Worm (Caenorhabditis elegans) whole organism, young adult: ENCODE measurements around the gene Y4C6B.3.

Experiments
- B0035.1 ChIP-seq: sonication (generic microtip); optimal IDR thresholded peaks from 2 replicates; lab custom pipeline; 2016; ENCODE audit warnings: missing genetic modification characterization, mild to moderate bottlenecking, missing compliant biosample characterization, missing genotype, missing genetic modification reagents
- C06A6.2 ChIP-seq: fragments of 200-800 bp; sonication (Bioruptor generic); conservative IDR thresholded peaks from 2 replicates; pipeline ENCODE4 v1.3.6; 2022; ENCODE audit warnings: missing genetic modification characterization, missing compliant biosample characterization
- F23B12.7 ChIP-seq: sonication (generic microtip); optimal IDR thresholded peaks from 2 replicates; lab custom pipeline; 2017; ENCODE audit warnings: missing genetic modification characterization, mild to moderate bottlenecking, missing compliant biosample characterization, antibody characterized with exemption, moderate library complexity; ENCODE audit not compliant: insufficient read depth
- F39B2.1 ChIP-seq: fragments of 200-800 bp; sonication (Bioruptor generic); IDR thresholded peaks from 2 replicates; pipeline ENCODE4 v1.3.6; 2022; ENCODE audit warnings: missing genetic modification reagents, missing genetic modification characterization, missing compliant biosample characterization
- F55B11.4 ChIP-seq: sonication (generic microtip); optimal IDR thresholded peaks from 2 replicates; lab custom pipeline; 2016; ENCODE audit warnings: missing compliant biosample characterization, missing genetic modification characterization, borderline replicate concordance; ENCODE audit not compliant: insufficient read depth
- F57A8.1 ChIP-seq: fragments of 200-800 bp; sonication (Bioruptor generic); optimal IDR thresholded peaks from 2 replicates; lab custom pipeline; 2018; ENCODE audit warnings: mild to moderate bottlenecking, missing genetic modification characterization, moderate library complexity, missing compliant biosample characterization
- K11D2.4 ChIP-seq: fragments of 200-800 bp; sonication (Bioruptor generic); IDR thresholded peaks from 2 replicates; pipeline ENCODE4 v1.3.6; 2022; ENCODE audit warnings: missing genetic modification reagents, missing genetic modification characterization, missing compliant biosample characterization
- Y56A3A.18 ChIP-seq: fragments of 200-800 bp; sonication (Bioruptor generic); IDR thresholded peaks from 2 replicates; pipeline ENCODE4 v1.3.6; 2022; ENCODE audit warnings: missing genetic modification reagents, missing genetic modification characterization, missing compliant biosample characterization
- ZK185.1 ChIP-seq: sonication (generic microtip); optimal IDR thresholded peaks from 2 replicates; lab custom pipeline; 2016; ENCODE audit warnings: mild to moderate bottlenecking, missing genetic modification characterization, missing compliant biosample characterization; ENCODE audit not compliant: poor library complexity, severe bottlenecking
- attf-3 ChIP-seq: fragments of 200-800 bp; sonication (Bioruptor generic); conservative IDR thresholded peaks from 2 replicates; pipeline ENCODE4 v1.3.6; 2022; ENCODE audit warnings: missing genetic modification reagents, missing genetic modification characterization, missing compliant biosample characterization
- attf-6 ChIP-seq: fragments of 200-800 bp; sonication (Bioruptor generic); IDR thresholded peaks from 2 replicates; pipeline ENCODE4 v1.3.6; 2022; ENCODE audit warnings: missing genetic modification reagents, missing genetic modification characterization, missing compliant biosample characterization
- cebp-1 ChIP-seq, 2 experiments: fragments of 200-800 bp in 1 of 2; sonication (Bioruptor generic) in 1 of 2; sonication (generic microtip) in 1 of 2; IDR thresholded peaks in 1 of 2; optimal IDR thresholded peaks in 1 of 2; 2 replicates each; pipeline versions ENCODE4 v1.3.6 to Lab custom; 2017 to 2022; ENCODE audit warnings: missing compliant biosample characterization in 2 of 2, missing genetic modification characterization in 2 of 2, mild to moderate bottlenecking in 1 of 2, missing genetic modification reagents in 1 of 2, moderate library complexity in 1 of 2
- ceh-40 ChIP-seq: fragments of 200-800 bp; sonication (Bioruptor generic); IDR thresholded peaks from 2 replicates; pipeline ENCODE4 v1.3.6; 2022; ENCODE audit warnings: missing genetic modification characterization, missing compliant biosample characterization
- ceh-91 ChIP-seq: fragments of 200-800 bp; sonication (Bioruptor generic); IDR thresholded peaks from 2 replicates; pipeline ENCODE4 v1.3.6; 2022; ENCODE audit warnings: missing genetic modification reagents, missing genetic modification characterization, missing compliant biosample characterization
- dox-1 ChIP-seq: fragments of 200-800 bp; sonication (Bioruptor generic); IDR thresholded peaks from 2 replicates; pipeline ENCODE4 v1.3.6; 2022; ENCODE audit warnings: missing genetic modification reagents, missing genetic modification characterization, missing compliant biosample characterization
- dpff-1 ChIP-seq: sonication (generic microtip); optimal IDR thresholded peaks from 2 replicates; lab custom pipeline; 2017; ENCODE audit warnings: mild to moderate bottlenecking, missing genetic modification characterization, missing compliant biosample characterization
- efl-1 ChIP-seq: fragments of 150-350 bp; optimal IDR thresholded peaks from 2 replicates; lab custom pipeline; 2014; ENCODE audit warnings: missing biosample characterization, missing genetic modification reagents, missing genetic modification characterization
- egrh-3 ChIP-seq: fragments of 200-800 bp; sonication (Bioruptor generic); IDR thresholded peaks from 2 replicates; pipeline ENCODE4 v1.3.6; 2022; ENCODE audit warnings: missing genetic modification reagents, missing genetic modification characterization, missing compliant biosample characterization
- ets-4 ChIP-seq: fragments of 200-800 bp; sonication (Bioruptor generic); optimal IDR thresholded peaks from 2 replicates; lab custom pipeline; 2018; ENCODE audit warnings: mild to moderate bottlenecking, missing genetic modification characterization, missing compliant biosample characterization
- him-1 ChIP-seq: sonication (generic microtip); optimal IDR thresholded peaks from 2 replicates; lab custom pipeline; 2016; ENCODE audit warnings: missing genotype, missing genetic modification reagents, missing genetic modification characterization, missing compliant biosample characterization
- lag-1 ChIP-seq: fragments of 200-800 bp; sonication (Bioruptor generic); IDR thresholded peaks from 2 replicates; pipeline ENCODE4 v1.3.6; 2022; ENCODE audit warnings: missing genetic modification reagents, missing genetic modification characterization, missing compliant biosample characterization
- let-607 ChIP-seq, 2 experiments: fragments of 200-800 bp in 1 of 2; sonication (Bioruptor generic) in 1 of 2; sonication (generic microtip) in 1 of 2; optimal IDR thresholded peaks; 2 replicates each; lab custom pipeline; 2016 to 2018; ENCODE audit warnings: mild to moderate bottlenecking in 2 of 2, missing compliant biosample characterization in 2 of 2, missing genetic modification characterization in 2 of 2, moderate library complexity in 2 of 2, missing genotype in 1 of 2
- lin-40 ChIP-seq: sonication (generic microtip); optimal IDR thresholded peaks from 2 replicates; lab custom pipeline; 2016; ENCODE audit warnings: missing genetic modification characterization, mild to moderate bottlenecking, missing compliant biosample characterization, missing genotype, missing genetic modification reagents
- lsy-27 ChIP-seq: sonication (generic microtip); optimal IDR thresholded peaks from 2 replicates; lab custom pipeline; 2017; ENCODE audit warnings: missing genetic modification characterization, mild to moderate bottlenecking, missing compliant biosample characterization, antibody characterized with exemption, missing genotype, borderline replicate concordance; ENCODE audit not compliant: insufficient read depth
- mxl-1 ChIP-seq: sonication (generic microtip); optimal IDR thresholded peaks from 2 replicates; lab custom pipeline; 2016; ENCODE audit warnings: missing genetic modification characterization, missing compliant biosample characterization
- nfyb-1 ChIP-seq: fragments of 200-800 bp; sonication (Bioruptor generic); IDR thresholded peaks from 2 replicates; pipeline ENCODE4 v1.3.6; 2022; ENCODE audit warnings: missing genetic modification reagents, missing genetic modification characterization, missing compliant biosample characterization
- nhr-179 ChIP-seq: sonication (generic microtip); optimal IDR thresholded peaks from 2 replicates; lab custom pipeline; 2016; ENCODE audit warnings: mild to moderate bottlenecking, missing genetic modification characterization, missing compliant biosample characterization
- nhr-80 ChIP-seq: sonication (generic microtip); optimal IDR thresholded peaks from 2 replicates; lab custom pipeline; 2016; ENCODE audit warnings: missing genetic modification characterization, missing compliant biosample characterization
- nhr-90 ChIP-seq: sonication (generic microtip); optimal IDR thresholded peaks from 2 replicates; lab custom pipeline; 2016; ENCODE audit warnings: missing genotype, mild to moderate bottlenecking, missing genetic modification characterization, missing compliant biosample characterization
- rcor-1 ChIP-seq: fragments of 200-800 bp; sonication (Bioruptor generic); IDR thresholded peaks from 2 replicates; pipeline ENCODE4 v1.3.6; 2022; ENCODE audit warnings: missing genetic modification reagents, missing genetic modification characterization, missing compliant biosample characterization
- rec-8 ChIP-seq, 2 experiments: sonication (generic microtip); optimal IDR thresholded peaks; 2 replicates each; lab custom pipeline; 2016; ENCODE audit warnings: mild to moderate bottlenecking in 2 of 2, missing genetic modification characterization in 2 of 2, missing genetic modification reagents in 2 of 2, missing genotype in 2 of 2, missing biosample characterization in 1 of 2, missing compliant biosample characterization in 1 of 2, moderate library complexity in 1 of 2
- repo-1 ChIP-seq: sonication (generic microtip); optimal IDR thresholded peaks from 2 replicates; lab custom pipeline; 2017; ENCODE audit warnings: mild to moderate bottlenecking, missing genetic modification characterization, missing compliant biosample characterization
- rpc-1 ChIP-seq, 2 experiments: fragments of 150-350 bp in 1 of 2; sonication (generic microtip) in 1 of 2; optimal IDR thresholded peaks; 2 replicates each; lab custom pipeline; 2014 to 2018; ENCODE audit warnings: missing biosample characterization in 1 of 2, missing genetic modification characterization in 1 of 2, missing genetic modification reagents in 1 of 2, missing genotype in 1 of 2
- sea-2 ChIP-seq: fragments of 200-800 bp; sonication (Bioruptor generic); IDR thresholded peaks from 2 replicates; pipeline ENCODE4 v1.3.6; 2022; ENCODE audit warnings: missing genetic modification characterization, missing compliant biosample characterization
- snpc-1.1 ChIP-seq: sonication (generic microtip); optimal IDR thresholded peaks from 2 replicates; lab custom pipeline; 2017; ENCODE audit warnings: missing genetic modification characterization, mild to moderate bottlenecking, missing compliant biosample characterization, antibody characterized with exemption, moderate library complexity, missing genotype, missing genetic modification reagents; ENCODE audit not compliant: insufficient read depth
- snpc-1.3 ChIP-seq: sonication (generic microtip); optimal IDR thresholded peaks from 2 replicates; lab custom pipeline; 2017; ENCODE audit warnings: missing genetic modification characterization, mild to moderate bottlenecking, missing compliant biosample characterization, antibody characterized with exemption, moderate library complexity, missing genotype, missing genetic modification reagents; ENCODE audit not compliant: insufficient read depth
- snpc-3.4 ChIP-seq: sonication (generic microtip); optimal IDR thresholded peaks from 2 replicates; lab custom pipeline; 2017; ENCODE audit warnings: missing genetic modification characterization, mild to moderate bottlenecking, missing compliant biosample characterization, antibody characterized with exemption, moderate library complexity, missing genotype, missing genetic modification reagents
- tbp1 ChIP-seq: fragments of 200-800 bp; sonication (Bioruptor generic); optimal IDR thresholded peaks from 2 replicates; lab custom pipeline; 2018; ENCODE audit warnings: mild to moderate bottlenecking, missing genetic modification characterization, missing compliant biosample characterization
- tlf-1 ChIP-seq: fragments of 200-800 bp; sonication (Bioruptor generic); optimal IDR thresholded peaks from 2 replicates; lab custom pipeline; 2018; ENCODE audit warnings: mild to moderate bottlenecking, missing genetic modification characterization, missing compliant biosample characterization
- unc-130 ChIP-seq: sonication (generic microtip); optimal IDR thresholded peaks from 2 replicates; lab custom pipeline; 2016; ENCODE audit warnings: missing genetic modification reagents, missing genetic modification characterization, missing compliant biosample characterization
- unc-62 ChIP-seq: fragments of 150-350 bp; optimal IDR thresholded peaks from 2 replicates; lab custom pipeline; 2014; ENCODE audit warnings: missing biosample characterization, missing genetic modification reagents, missing genetic modification characterization
- zfh-2 ChIP-seq: fragments of 200-800 bp; sonication (Bioruptor generic); conservative IDR thresholded peaks from 2 replicates; pipeline ENCODE4 v1.3.6; 2022; ENCODE audit warnings: missing genetic modification reagents, missing genetic modification characterization, missing compliant biosample characterization
- ztf-25 ChIP-seq: fragments of 200-800 bp; sonication (Bioruptor generic); IDR thresholded peaks from 2 replicates; pipeline ENCODE4 v1.3.6; 2022; ENCODE audit warnings: missing genetic modification reagents, missing genetic modification characterization, missing compliant biosample characterization
- ztf-26 ChIP-seq: sonication (generic microtip); optimal IDR thresholded peaks from 2 replicates; lab custom pipeline; 2017; ENCODE audit warnings: missing genetic modification characterization, missing compliant biosample characterization
- ztf-28 ChIP-seq: fragments of 200-800 bp; sonication (Bioruptor generic); IDR thresholded peaks from 2 replicates; pipeline ENCODE4 v1.3.6; 2022; ENCODE audit warnings: missing genetic modification reagents, missing genetic modification characterization, missing compliant biosample characterization
- ztf-3 ChIP-seq: fragments of 200-800 bp; sonication (Bioruptor generic); optimal IDR thresholded peaks from 2 replicates; lab custom pipeline; 2018; ENCODE audit warnings: mild to moderate bottlenecking, missing genetic modification characterization, missing compliant biosample characterization

Gene Y4C6B.3

ce11 chrIV:5334518-5334917 lies 2.2 kb downstream of the Y4C6B.3 start (continued):
- no peak for TF ChIP-seq ceh-40 (GFP tag; lab: Robert Waterston, UW)
- no peak for TF ChIP-seq B0035.1 (tag; lab: Kevin White, UChicago)
- TF ChIP-seq F55B11.4 (tag; lab: Kevin White, UChicago) = no peak
- TF ChIP-seq tbp1 = peak; percentile 96
- peak; percentile 78 for TF ChIP-seq rpc-1 (optimal IDR thresholded peaks at IDR 0.05; lab: Kevin White, UChicago)
- peak; percentile 85 for TF ChIP-seq rpc-1 (tag; optimal IDR thresholded peaks at IDR 0.05; lab: Kevin White, UChicago)
- peak; percentile 77 for TF ChIP-seq snpc-1.3 (tag; lab: Kevin White, UChicago)
- no peak for TF ChIP-seq ets-4 (GFP tag; lab: Kevin White, UChicago)
- TF ChIP-seq dpff-1 (tag; lab: Kevin White, UChicago) = no peak
- TF ChIP-seq egrh-3 (GFP tag; lab: Robert Waterston, UW) = no peak
- peak; percentile 75 for TF ChIP-seq attf-6 (GFP tag; lab: Robert Waterston, UW)
- peak; percentile 89 for TF ChIP-seq F23B12.7 (tag; lab: Kevin White, UChicago)
- TF ChIP-seq dox-1 (GFP tag; lab: Robert Waterston, UW) = no peak; the same call in 1 of the 2 replicates
- peak; percentile 87 for TF ChIP-seq ZK185.1 (tag; lab: Kevin White, UChicago)
- TF ChIP-seq lag-1 (GFP tag; lab: Robert Waterston, UW) = no peak
- TF ChIP-seq rcor-1 (GFP tag; lab: Robert Waterston, UW) = peak; percentile 77
- no peak for TF ChIP-seq C06A6.2 (GFP tag; lab: Robert Waterston, UW)
- TF ChIP-seq ztf-26 = peak; percentile 21
- peak; percentile 35 for TF ChIP-seq repo-1 (tag; lab: Kevin White, UChicago)
- TF ChIP-seq unc-62 (GFP tag; lab: Kevin White, UChicago) = no peak
- no peak for TF ChIP-seq zfh-2 (GFP tag; lab: Robert Waterston, UW)
- no peak for TF ChIP-seq ztf-25 (GFP tag; lab: Robert Waterston, UW)
- TF ChIP-seq rec-8 (tag; optimal IDR thresholded peaks at IDR 0.05; lab: Kevin White, UChicago) = peak in 1 of 2 experiments; percentile 18
- TF ChIP-seq mxl-1 (tag; lab: Kevin White, UChicago) = no peak
- TF ChIP-seq ztf-3 = no peak
- TF ChIP-seq let-607 (tag; optimal IDR thresholded peaks at IDR 0.05; lab: Kevin White, UChicago) = peak in 1 of 2 experiments; percentile 45
- TF ChIP-seq F57A8.1 = no peak
- no peak for TF ChIP-seq sea-2 (GFP tag; lab: Robert Waterston, UW)
- peak; percentile 77 for TF ChIP-seq nfyb-1 (GFP tag; lab: Robert Waterston, UW)
- TF ChIP-seq nhr-80 (tag; lab: Kevin White, UChicago) = peak; percentile 24
- TF ChIP-seq lin-40 (tag; lab: Kevin White, UChicago) = peak; percentile 43
- peak; percentile 53 for TF ChIP-seq him-1 (tag; lab: Kevin White, UChicago)
- no peak for TF ChIP-seq nhr-179 (tag; lab: Kevin White, UChicago)
- TF ChIP-seq K11D2.4 (GFP tag; lab: Robert Waterston, UW) = peak; percentile 69; the same call in 1 of the 2 replicates
- peak; percentile 1 for TF ChIP-seq tlf-1 (GFP tag; lab: Kevin White, UChicago)
- TF ChIP-seq lsy-27 = peak; percentile 36
- TF ChIP-seq Y56A3A.18 (GFP tag; lab: Robert Waterston, UW) = 0 out of 2 replicates have a peak, but pooled peaks have one; percentile 51

ce11 chrIV:5337649-5338048 lies 5.4 kb downstream of the Y4C6B.3 start:
- TF ChIP-seq nhr-90 = no peak
- no peak for TF ChIP-seq snpc-3.4 (tag; lab: Kevin White, UChicago)
- TF ChIP-seq ztf-28 (GFP tag; lab: Robert Waterston, UW) = no peak
- no peak for TF ChIP-seq attf-3 (GFP tag; lab: Robert Waterston, UW)
- no peak for TF ChIP-seq cebp-1 (GFP tag; IDR thresholded peaks at IDR 0.05; lab: Robert Waterston, UW)
- TF ChIP-seq cebp-1 (tag; optimal IDR thresholded peaks at IDR 0.05; lab: Kevin White, UChicago) = no peak
- TF ChIP-seq snpc-1.1 = no peak
- no peak for TF ChIP-seq efl-1 (GFP tag; lab: Kevin White, UChicago)
- no peak for TF ChIP-seq lag-1 (GFP tag; lab: Robert Waterston, UW)
- TF ChIP-seq F23B12.7 (tag; lab: Kevin White, UChicago) = no peak
- no peak for TF ChIP-seq ztf-26
- no peak for TF ChIP-seq F39B2.1 (GFP tag; lab: Robert Waterston, UW)
- no peak for TF ChIP-seq unc-130 (GFP tag; lab: Kevin White, UChicago)
- no peak for TF ChIP-seq ceh-91 (GFP tag; lab: Robert Waterston, UW)
